Worm (Caenorhabditis elegans) whole organism, young adult: ENCODE measurements around the gene pyt-1.

Experiments
- B0019.2 ChIP-seq: fragments of 200-800 bp; sonication (Bioruptor generic); conservative IDR thresholded peaks from 2 replicates; pipeline ENCODE4 v1.3.6; 2022; ENCODE audit warnings: missing genetic modification reagents, missing genetic modification characterization, missing compliant biosample characterization
- B0035.1 ChIP-seq: sonication (generic microtip); optimal IDR thresholded peaks from 2 replicates; lab custom pipeline; 2016; ENCODE audit warnings: missing genetic modification characterization, mild to moderate bottlenecking, missing compliant biosample characterization, missing genotype, missing genetic modification reagents
- B0336.3 ChIP-seq: fragments of 200-800 bp; sonication (Bioruptor generic); IDR thresholded peaks from 2 replicates; pipeline ENCODE4 v1.3.6; 2022; ENCODE audit warnings: missing genetic modification characterization, missing compliant biosample characterization
- C06A6.2 ChIP-seq: fragments of 200-800 bp; sonication (Bioruptor generic); conservative IDR thresholded peaks from 2 replicates; pipeline ENCODE4 v1.3.6; 2022; ENCODE audit warnings: missing genetic modification characterization, missing compliant biosample characterization
- F49E8.2 ChIP-seq: sonication (generic microtip); optimal IDR thresholded peaks from 3 replicates; lab custom pipeline; 2017; ENCODE audit warnings: missing genetic modification characterization, mild to moderate bottlenecking, missing compliant biosample characterization, antibody characterized with exemption, moderate library complexity; ENCODE audit not compliant: insufficient read depth
- F52B5.7 ChIP-seq: sonication (generic microtip); optimal IDR thresholded peaks from 2 replicates; lab custom pipeline; 2016; ENCODE audit warnings: mild to moderate bottlenecking, missing genetic modification characterization, missing compliant biosample characterization
- T07F8.4 ChIP-seq: sonication (generic microtip); optimal IDR thresholded peaks from 2 replicates; lab custom pipeline; 2016; ENCODE audit warnings: mild to moderate bottlenecking, missing genetic modification characterization, moderate library complexity, missing compliant biosample characterization
- Y53G8AR.9 ChIP-seq: fragments of 200-800 bp; sonication (Bioruptor generic); conservative IDR thresholded peaks from 2 replicates; pipeline ENCODE4 v1.3.6; 2022; ENCODE audit warnings: missing genetic modification reagents, missing genetic modification characterization, missing compliant biosample characterization
- Y56A3A.18 ChIP-seq: fragments of 200-800 bp; sonication (Bioruptor generic); IDR thresholded peaks from 2 replicates; pipeline ENCODE4 v1.3.6; 2022; ENCODE audit warnings: missing genetic modification reagents, missing genetic modification characterization, missing compliant biosample characterization
- Y95B8A.8 ChIP-seq: fragments of 200-800 bp; sonication (Bioruptor generic); IDR thresholded peaks from 2 replicates; pipeline ENCODE4 v1.3.6; 2022; ENCODE audit warnings: missing genetic modification reagents, missing genetic modification characterization, missing compliant biosample characterization
- ZK185.1 ChIP-seq: sonication (generic microtip); optimal IDR thresholded peaks from 2 replicates; lab custom pipeline; 2016; ENCODE audit warnings: mild to moderate bottlenecking, missing genetic modification characterization, missing compliant biosample characterization; ENCODE audit not compliant: poor library complexity, severe bottlenecking
- ama-1 ChIP-seq, 3 experiments: fragments of 150-350 bp in 1 of 3; sonication (generic microtip) in 2 of 3; optimal IDR thresholded peaks; 2 replicates each; lab custom pipeline; 2014 to 2018; ENCODE audit warnings: missing biosample characterization in 2 of 3, missing genetic modification characterization in 2 of 3, missing genetic modification reagents in 2 of 3
- atf-7 ChIP-seq: sonication (generic microtip); optimal IDR thresholded peaks from 2 replicates; lab custom pipeline; 2017; ENCODE audit warnings: mild to moderate bottlenecking, missing genetic modification characterization, missing compliant biosample characterization
- attf-6 ChIP-seq: fragments of 200-800 bp; sonication (Bioruptor generic); IDR thresholded peaks from 2 replicates; pipeline ENCODE4 v1.3.6; 2022; ENCODE audit warnings: missing genetic modification reagents, missing genetic modification characterization, missing compliant biosample characterization
- cebp-1 ChIP-seq, 2 experiments: fragments of 200-800 bp in 1 of 2; sonication (Bioruptor generic) in 1 of 2; sonication (generic microtip) in 1 of 2; IDR thresholded peaks in 1 of 2; optimal IDR thresholded peaks in 1 of 2; 2 replicates each; pipeline versions ENCODE4 v1.3.6 to Lab custom; 2017 to 2022; ENCODE audit warnings: missing compliant biosample characterization in 2 of 2, missing genetic modification characterization in 2 of 2, mild to moderate bottlenecking in 1 of 2, missing genetic modification reagents in 1 of 2, moderate library complexity in 1 of 2
- ceh-91 ChIP-seq: fragments of 200-800 bp; sonication (Bioruptor generic); IDR thresholded peaks from 2 replicates; pipeline ENCODE4 v1.3.6; 2022; ENCODE audit warnings: missing genetic modification reagents, missing genetic modification characterization, missing compliant biosample characterization
- fkh-3 ChIP-seq: sonication (generic microtip); optimal IDR thresholded peaks from 2 replicates; lab custom pipeline; 2016; ENCODE audit warnings: mild to moderate bottlenecking, missing genetic modification characterization, missing compliant biosample characterization
- him-1 ChIP-seq: sonication (generic microtip); optimal IDR thresholded peaks from 2 replicates; lab custom pipeline; 2016; ENCODE audit warnings: missing genotype, missing genetic modification reagents, missing genetic modification characterization, missing compliant biosample characterization
- hlh-12 ChIP-seq: sonication (generic microtip); optimal IDR thresholded peaks from 2 replicates; lab custom pipeline; 2016; ENCODE audit warnings: missing genetic modification characterization, missing compliant biosample characterization
- hlh-26 ChIP-seq: fragments of 200-800 bp; sonication (Bioruptor generic); conservative IDR thresholded peaks from 2 replicates; pipeline ENCODE4 v1.3.6; 2022; ENCODE audit warnings: missing genetic modification reagents, missing genetic modification characterization, missing compliant biosample characterization
- let-607 ChIP-seq, 2 experiments: fragments of 200-800 bp in 1 of 2; sonication (Bioruptor generic) in 1 of 2; sonication (generic microtip) in 1 of 2; optimal IDR thresholded peaks; 2 replicates each; lab custom pipeline; 2016 to 2018; ENCODE audit warnings: mild to moderate bottlenecking in 2 of 2, missing compliant biosample characterization in 2 of 2, missing genetic modification characterization in 2 of 2, moderate library complexity in 2 of 2, missing genotype in 1 of 2
- lin-35 ChIP-seq, 3 experiments: fragments of 150-350 bp in 2 of 3; sonication (generic microtip) in 1 of 3; optimal IDR thresholded peaks; 2 replicates each; lab custom pipeline; 2014 to 2018; ENCODE audit warnings: missing biosample characterization in 3 of 3, missing genetic modification characterization in 3 of 3, missing genetic modification reagents in 3 of 3
- lsy-27 ChIP-seq: sonication (generic microtip); optimal IDR thresholded peaks from 2 replicates; lab custom pipeline; 2017; ENCODE audit warnings: missing genetic modification characterization, mild to moderate bottlenecking, missing compliant biosample characterization, antibody characterized with exemption, missing genotype, borderline replicate concordance; ENCODE audit not compliant: insufficient read depth
- madf-6 ChIP-seq: fragments of 200-800 bp; sonication (Bioruptor generic); IDR thresholded peaks from 2 replicates; pipeline ENCODE4 v1.3.6; 2022; ENCODE audit warnings: missing genetic modification reagents, missing genetic modification characterization, missing compliant biosample characterization
- madf-8 ChIP-seq: fragments of 200-800 bp; sonication (Bioruptor generic); conservative IDR thresholded peaks from 2 replicates; pipeline ENCODE4 v1.3.6; 2022; ENCODE audit warnings: missing genetic modification reagents, missing genetic modification characterization, missing compliant biosample characterization
- nfyb-1 ChIP-seq: fragments of 200-800 bp; sonication (Bioruptor generic); IDR thresholded peaks from 2 replicates; pipeline ENCODE4 v1.3.6; 2022; ENCODE audit warnings: missing genetic modification reagents, missing genetic modification characterization, missing compliant biosample characterization
- nhr-80 ChIP-seq: sonication (generic microtip); optimal IDR thresholded peaks from 2 replicates; lab custom pipeline; 2016; ENCODE audit warnings: missing genetic modification characterization, missing compliant biosample characterization
- sdz-38 ChIP-seq: sonication (generic microtip); optimal IDR thresholded peaks from 2 replicates; lab custom pipeline; 2016; ENCODE audit warnings: missing genotype, missing genetic modification characterization, missing compliant biosample characterization
- snpc-1.1 ChIP-seq: sonication (generic microtip); optimal IDR thresholded peaks from 2 replicates; lab custom pipeline; 2017; ENCODE audit warnings: missing genetic modification characterization, mild to moderate bottlenecking, missing compliant biosample characterization, antibody characterized with exemption, moderate library complexity, missing genotype, missing genetic modification reagents; ENCODE audit not compliant: insufficient read depth
- tlf-1 ChIP-seq: fragments of 200-800 bp; sonication (Bioruptor generic); optimal IDR thresholded peaks from 2 replicates; lab custom pipeline; 2018; ENCODE audit warnings: mild to moderate bottlenecking, missing genetic modification characterization, missing compliant biosample characterization
- zfh-2 ChIP-seq: fragments of 200-800 bp; sonication (Bioruptor generic); conservative IDR thresholded peaks from 2 replicates; pipeline ENCODE4 v1.3.6; 2022; ENCODE audit warnings: missing genetic modification reagents, missing genetic modification characterization, missing compliant biosample characterization
- zim-3 ChIP-seq: sonication (generic microtip); optimal IDR thresholded peaks from 2 replicates; lab custom pipeline; 2017; ENCODE audit warnings: mild to moderate bottlenecking, missing genetic modification characterization, moderate library complexity, missing compliant biosample characterization
- ztf-18 ChIP-seq: sonication (generic microtip); optimal IDR thresholded peaks from 2 replicates; lab custom pipeline; 2016; ENCODE audit warnings: missing genotype, mild to moderate bottlenecking, missing genetic modification characterization, missing compliant biosample characterization
- ztf-28 ChIP-seq: fragments of 200-800 bp; sonication (Bioruptor generic); IDR thresholded peaks from 2 replicates; pipeline ENCODE4 v1.3.6; 2022; ENCODE audit warnings: missing genetic modification reagents, missing genetic modification characterization, missing compliant biosample characterization

pyt-1 gene

DNA sequence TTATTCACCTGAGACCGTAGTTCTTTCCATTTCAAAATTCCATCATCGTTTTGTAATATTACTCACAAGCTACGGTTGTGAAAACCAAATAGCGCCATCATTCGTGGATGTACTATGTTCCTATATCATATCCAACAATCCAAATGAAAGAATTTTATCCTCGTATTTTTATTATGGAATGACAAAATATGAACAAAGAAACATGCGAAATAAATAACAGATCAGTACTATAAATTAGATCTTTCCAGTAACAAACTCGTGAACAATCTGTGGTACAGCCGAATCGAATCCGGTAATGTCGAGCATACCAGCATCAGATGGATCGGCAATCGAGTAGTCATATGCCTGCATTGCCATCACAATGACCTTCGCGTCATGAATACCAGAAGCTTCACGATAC is 23.6 kb upstream of the pyt-1 start:
- TF ChIP-seq F52B5.7 (tag; lab: Kevin White, UChicago) (no peak), attf-6 (GFP tag; lab: Robert Waterston, UW) (no peak), him-1 (tag; lab: Kevin White, UChicago) (peak; percentile 25), madf-6 (0 out of 2 replicates have a peak, but pooled peaks have one; percentile 11), B0035.1 (tag; lab: Kevin White, UChicago) (no peak), F49E8.2 (tag; lab: Kevin White, UChicago) (peak; percentile 10), sdz-38 (tag; lab: Kevin White, UChicago) (no peak), lin-35 (GFP tag; optimal IDR thresholded peaks at IDR 0.05; lab: Kevin White, UChicago) (no peak), cebp-1 (GFP tag; IDR thresholded peaks at IDR 0.05; lab: Robert Waterston, UW) (no peak; the same call in 1 of the 2 replicates), cebp-1 (tag; optimal IDR thresholded peaks at IDR 0.05; lab: Kevin White, UChicago) (peak; percentile 24), Y95B8A.8 (GFP tag; lab: Robert Waterston, UW) (peak; percentile 67; the same call in 1 of the 2 replicates), ama-1 (optimal IDR thresholded peaks at IDR 0.05; lab: Kevin White, UChicago) (no peak), ama-1 (GFP tag; optimal IDR thresholded peaks at IDR 0.05; lab: Kevin White, UChicago) (peak in 1 of 2 experiments; percentile 64), B0336.3 (GFP tag; lab: Robert Waterston, UW) (peak; percentile 53; the same call in 1 of the 2 replicates), Y56A3A.18 (peak; percentile 44; the same call in 1 of the 2 replicates), ztf-28 (GFP tag; lab: Robert Waterston, UW) (no peak), let-607 (tag; optimal IDR thresholded peaks at IDR 0.05; lab: Kevin White, UChicago) (no peak), madf-8 (no peak)

DNA sequence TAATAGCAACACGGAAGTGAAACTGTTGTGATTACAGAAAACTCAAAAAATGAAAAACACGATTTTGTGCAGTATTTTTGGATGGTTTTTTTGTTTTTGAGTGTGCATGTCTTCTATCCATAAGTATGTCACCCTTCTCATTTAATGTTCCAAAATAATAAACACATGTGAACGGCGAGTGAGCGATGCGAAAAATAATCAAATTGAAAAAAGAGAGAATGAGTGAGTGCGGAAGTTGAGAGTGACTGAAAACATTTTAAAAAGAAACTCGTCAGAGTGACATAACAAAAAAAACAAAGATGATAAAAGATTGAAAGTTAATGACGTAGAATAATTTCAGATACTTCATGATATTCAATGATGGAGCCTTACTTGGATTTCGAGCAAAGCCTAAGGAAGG is 20.4 kb upstream of the pyt-1 start:
- no peak for TF ChIP-seq ZK185.1 (tag; lab: Kevin White, UChicago)
- TF ChIP-seq, all 124 proteins: peak for 0

DNA sequence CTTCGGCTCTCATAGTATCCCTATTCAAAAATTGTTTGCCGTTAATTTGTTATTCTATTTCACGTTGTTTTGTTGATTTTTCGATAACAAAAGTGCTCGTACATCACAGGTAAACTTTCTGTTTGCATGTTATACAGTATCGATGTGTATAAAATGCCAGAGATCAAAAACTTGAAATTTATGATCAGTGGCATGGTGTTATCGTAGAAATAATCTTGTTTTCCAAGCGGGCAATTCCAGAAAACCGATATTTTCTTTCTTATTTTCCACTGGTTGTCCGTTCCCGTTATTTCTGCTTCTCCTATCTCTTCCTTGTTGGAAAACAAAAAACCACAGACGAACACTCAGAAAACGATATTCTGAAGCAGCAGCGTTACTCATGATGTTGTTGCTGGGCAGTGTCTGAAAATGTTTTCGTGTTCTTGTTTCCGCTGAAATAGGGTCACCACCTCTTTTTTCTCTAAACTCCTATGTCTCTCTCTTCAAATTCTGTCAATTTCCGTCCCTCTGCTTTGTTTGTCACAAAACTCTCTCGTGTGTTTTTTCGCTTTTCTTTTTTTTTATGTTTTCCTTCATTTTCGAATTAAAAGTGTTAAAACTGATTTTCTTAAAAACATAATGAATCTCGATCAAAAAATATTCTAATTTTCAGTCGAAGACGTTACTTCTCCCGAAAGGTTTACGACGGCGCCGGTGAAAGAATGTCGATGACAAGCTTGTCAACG is 19.3 kb upstream of the pyt-1 start, which contains the start of gene akt-1:
Gene akt-1 (plus strand): TSS at position 651 of the 725 bp plus-strand sequence.
- TF ChIP-seq hlh-26 (GFP tag; lab: Robert Waterston, UW) (no peak), Y53G8AR.9 (0 out of 2 replicates have a peak, but pooled peaks have one; percentile 40), zfh-2 (GFP tag; lab: Robert Waterston, UW) (peak; percentile 44; the same call in 1 of the 2 replicates), nfyb-1 (GFP tag; lab: Robert Waterston, UW) (0 out of 2 replicates have a peak, but pooled peaks have one; percentile 9), T07F8.4 (tag; lab: Kevin White, UChicago) (no peak), C06A6.2 (GFP tag; lab: Robert Waterston, UW) (no peak)

DNA sequence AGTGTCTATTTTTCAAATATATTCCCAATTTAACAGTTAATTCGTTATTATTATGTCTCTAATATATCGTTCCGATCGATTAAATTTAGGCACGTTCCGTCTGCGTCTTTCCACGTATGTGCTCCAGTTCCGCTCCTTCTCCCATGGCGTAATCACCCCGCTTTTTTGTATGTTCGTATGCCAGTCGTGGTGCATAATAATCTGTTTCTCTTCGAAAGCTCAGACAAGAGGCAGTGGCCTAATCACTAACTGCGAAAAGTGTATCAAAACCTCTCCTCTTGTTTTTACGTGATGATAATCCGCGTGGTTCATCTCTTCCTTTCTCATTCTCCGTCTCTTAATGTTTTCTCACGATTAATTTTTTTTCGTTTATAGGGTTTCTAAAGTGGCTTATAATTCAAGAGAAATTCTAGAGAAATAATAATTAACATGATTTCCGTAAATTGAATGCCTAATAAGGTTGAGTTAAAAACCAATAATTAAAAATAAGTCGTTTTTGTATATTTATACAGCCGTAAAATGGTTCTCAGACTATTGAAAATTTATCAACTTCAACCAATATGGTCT is 18.6 kb upstream of the pyt-1 start:
- TF ChIP-seq ztf-18 (tag; lab: Kevin White, UChicago), result no peak
- no peak for TF ChIP-seq ceh-91 (GFP tag; lab: Robert Waterston, UW)
- TF ChIP-seq Y56A3A.18, result no peak
- TF ChIP-seq zim-3 (tag; lab: Kevin White, UChicago), result no peak
- no peak for TF ChIP-seq atf-7
- TF ChIP-seq ZK185.1 (tag; lab: Kevin White, UChicago), result no peak
- no peak for TF ChIP-seq tlf-1
- TF ChIP-seq fkh-3 (tag; lab: Kevin White, UChicago), result no peak
- TF ChIP-seq snpc-1.1, result no peak
- no peak for TF ChIP-seq nhr-80 (tag; lab: Kevin White, UChicago)
- TF ChIP-seq B0019.2 (GFP tag; lab: Robert Waterston, UW), result no peak
- no peak for TF ChIP-seq hlh-12
- no peak for TF ChIP-seq C06A6.2 (GFP tag; lab: Robert Waterston, UW)
- TF ChIP-seq ztf-28 (GFP tag; lab: Robert Waterston, UW), result no peak
- no peak for TF ChIP-seq lsy-27
